Worm (Caenorhabditis elegans) whole organism, L4/young adult: Measurements from ENCODE around the gene F31D5.7.

Experiments used
- W03F9.2 ChIP-seq: fragments of 150-350 bp; optimal IDR thresholded peaks from 2 replicates; lab custom pipeline; 2014; ENCODE audit warnings: missing biosample characterization, missing genetic modification characterization
- him-1 ChIP-seq: sonication (generic microtip); optimal IDR thresholded peaks from 2 replicates; lab custom pipeline; 2016; ENCODE audit warnings: missing genotype, missing genetic modification reagents, missing genetic modification characterization, missing compliant biosample characterization

- TF ChIP-seq him-1 (tag; lab: Kevin White, UChicago) (no peak), W03F9.2 (tag; lab: Kevin White, UChicago) (no peak)
Observed at ce11 chrII:4211113-4211512, at the start of gene F31D5.7.
